Worm (Caenorhabditis elegans) whole organism, L2 larva: ENCODE results near the gene K07C5.2.

Experiments used
- ama-1 ChIP-seq: fragments of 150-350 bp; optimal IDR thresholded peaks from 2 replicates; lab custom pipeline; 2018; ENCODE audit warnings: inconsistent platforms
- blmp-1 ChIP-seq: sonication (generic microtip); optimal IDR thresholded peaks from 2 replicates; lab custom pipeline; 2017; ENCODE audit warnings: missing genetic modification characterization, mild to moderate bottlenecking, missing compliant biosample characterization, antibody characterized with exemption, moderate library complexity; ENCODE audit not compliant: insufficient read depth
- lin-11 ChIP-seq: fragments of 150-350 bp; sonication (generic microtip); optimal IDR thresholded peaks from 2 replicates; lab custom pipeline; 2014; ENCODE audit warnings: missing biosample characterization, missing genetic modification characterization, inconsistent platforms, mixed read lengths
- lin-13 ChIP-seq: fragments of 150-350 bp; optimal IDR thresholded peaks from 2 replicates; lab custom pipeline; 2014; ENCODE audit warnings: missing biosample characterization, missing genetic modification reagents, missing genetic modification characterization
- nhr-10 ChIP-seq: sonication (generic microtip); optimal IDR thresholded peaks from 2 replicates; lab custom pipeline; 2017; ENCODE audit warnings: missing biosample characterization, missing genetic modification characterization
- nhr-11 ChIP-seq: fragments of 150-350 bp; optimal IDR thresholded peaks from 2 replicates; lab custom pipeline; 2014; ENCODE audit warnings: missing biosample characterization, missing genetic modification characterization
- snpc-4 ChIP-seq: fragments of 150-350 bp; optimal IDR thresholded peaks from 2 replicates; lab custom pipeline; 2014; ENCODE audit warnings: missing biosample characterization, missing genetic modification characterization
- unc-39 ChIP-seq: fragments of 150-350 bp; optimal IDR thresholded peaks from 2 replicates; lab custom pipeline; 2014; ENCODE audit warnings: missing biosample characterization, missing genetic modification characterization
- zag-1 ChIP-seq: fragments of 150-350 bp; optimal IDR thresholded peaks from 2 replicates; lab custom pipeline; 2014; ENCODE audit warnings: missing biosample characterization, missing genetic modification characterization

DNA sequence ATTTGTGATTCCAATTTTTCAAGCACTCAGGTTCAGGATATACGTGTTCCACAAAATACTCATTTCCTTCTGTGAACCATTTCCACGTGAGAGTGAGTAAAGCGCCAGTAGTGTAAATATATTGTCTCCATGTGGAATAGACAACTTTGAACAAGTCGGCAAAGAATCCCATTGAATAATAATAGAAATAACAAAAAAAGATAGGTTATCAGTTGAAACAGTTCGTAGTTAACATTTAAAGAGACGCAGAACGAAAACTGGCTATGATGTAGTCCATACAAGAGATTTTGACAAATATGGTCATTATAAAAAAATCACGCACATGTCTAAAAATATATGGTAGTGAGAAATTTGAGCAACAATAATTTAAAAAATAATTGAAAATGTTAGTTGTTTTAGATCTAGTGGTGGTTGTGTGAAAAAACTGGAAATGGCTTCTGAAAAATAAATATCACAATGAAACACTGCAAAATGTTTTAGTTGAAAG, 18.2 kb downstream of the K07C5.2 start, which contains the start of gene ceeh-2:
- TF ChIP-seq snpc-4 (no peak), zag-1 (tag; lab: Kevin White, UChicago) (no peak), ama-1 (lab: Kevin White, UChicago) (no peak), unc-39 (no peak), nhr-10 (tag; lab: Kevin White, UChicago) (no peak), lin-13 (no peak), lin-11 (tag; lab: Kevin White, UChicago) (no peak), blmp-1 (tag; lab: Kevin White, UChicago) (no peak), nhr-11 (tag; lab: Kevin White, UChicago) (no peak)
